Fruit fly (Drosophila melanogaster) whole organism, prepupa: Measurements from ENCODE around the gene tweek.

Source experiments
- Blimp-1 ChIP-seq: fragments of 200-800 bp; sonication (Bioruptor generic); optimal IDR thresholded peaks from 3 replicates; lab custom pipeline; 2017; ENCODE audit warnings: missing biosample characterization, missing genetic modification characterization, mild to moderate bottlenecking, moderate library complexity, missing genetic modification reagents
- CG10631 ChIP-seq: fragments of 200-800 bp; sonication (Bioruptor generic); optimal IDR thresholded peaks from 2 replicates; lab custom pipeline; 2016; ENCODE audit warnings: missing biosample characterization, missing genetic modification characterization
- CG11294 ChIP-seq: fragments of 200-800 bp; sonication (Bioruptor generic); IDR thresholded peaks from 2 replicates; pipeline ENCODE4 v1.3.6; 2022; ENCODE audit warnings: missing biosample characterization, missing genetic modification characterization
- CG11902 ChIP-seq: fragments of 200-800 bp; sonication (Bioruptor generic); optimal IDR thresholded peaks from 3 replicates; lab custom pipeline; 2016; ENCODE audit warnings: missing biosample characterization, missing genetic modification characterization
- CG1621 ChIP-seq: fragments of 200-800 bp; sonication (Bioruptor generic); optimal IDR thresholded peaks from 3 replicates; lab custom pipeline; 2018; ENCODE audit warnings: missing biosample characterization, mild to moderate bottlenecking, missing genetic modification characterization
- CG16779 ChIP-seq: fragments of 200-800 bp; sonication (Bioruptor generic); optimal IDR thresholded peaks from 3 replicates; lab custom pipeline; 2017; ENCODE audit warnings: missing biosample characterization, mild to moderate bottlenecking, missing genetic modification characterization
- CG3032 ChIP-seq: fragments of 200-800 bp; optimal IDR thresholded peaks from 2 replicates; lab custom pipeline; 2019; ENCODE audit warnings: missing biosample characterization, mild to moderate bottlenecking, missing genetic modification characterization, moderate library complexity
- CG31627 ChIP-seq: fragments of 200-800 bp; sonication (Bioruptor generic); optimal IDR thresholded peaks from 3 replicates; lab custom pipeline; 2016; ENCODE audit warnings: missing biosample characterization, missing genetic modification characterization
- CG3919 ChIP-seq: fragments of 200-800 bp; sonication (Bioruptor generic); optimal IDR thresholded peaks from 3 replicates; lab custom pipeline; 2016; ENCODE audit warnings: missing biosample characterization, missing genetic modification characterization
- CG4318 ChIP-seq: fragments of 200-800 bp; sonication (Bioruptor generic); optimal IDR thresholded peaks from 3 replicates; lab custom pipeline; 2017; ENCODE audit warnings: missing biosample characterization, mild to moderate bottlenecking, missing genetic modification characterization
- CG6163 ChIP-seq: fragments of 200-800 bp; sonication (Bioruptor generic); IDR thresholded peaks from 3 replicates; pipeline ENCODE4 v1.3.6; 2022; ENCODE audit warnings: missing biosample characterization, missing genetic modification characterization
- CG6792 ChIP-seq: fragments of 200-800 bp; sonication (Bioruptor generic); optimal IDR thresholded peaks from 3 replicates; lab custom pipeline; 2016; ENCODE audit warnings: missing biosample characterization, missing genetic modification characterization
- CG6808 ChIP-seq: fragments of 200-800 bp; sonication (Bioruptor generic); optimal IDR thresholded peaks from 3 replicates; lab custom pipeline; 2017; ENCODE audit warnings: missing biosample characterization, missing genetic modification characterization, mild to moderate bottlenecking, moderate library complexity, missing genetic modification reagents
- CG6854 ChIP-seq: fragments of 200-800 bp; sonication (Bioruptor generic); optimal IDR thresholded peaks from 2 replicates; lab custom pipeline; 2017; ENCODE audit warnings: missing biosample characterization, mild to moderate bottlenecking, missing genetic modification characterization
- CG7368 ChIP-seq: fragments of 200-800 bp; sonication (Bioruptor generic); optimal IDR thresholded peaks from 3 replicates; lab custom pipeline; 2016; ENCODE audit warnings: missing biosample characterization, missing genetic modification characterization
- CG8119 ChIP-seq: fragments of 200-800 bp; sonication (Bioruptor generic); IDR thresholded peaks from 3 replicates; pipeline ENCODE4 v1.3.6; 2022; ENCODE audit warnings: missing biosample characterization, missing genetic modification characterization
- CG8319 ChIP-seq: fragments of 200-800 bp; sonication (Bioruptor generic); optimal IDR thresholded peaks from 3 replicates; lab custom pipeline; 2016; ENCODE audit warnings: missing biosample characterization, missing genetic modification characterization
- CG9139 ChIP-seq: fragments of 200-800 bp; sonication (Bioruptor generic); optimal IDR thresholded peaks from 3 replicates; lab custom pipeline; 2017; ENCODE audit warnings: missing biosample characterization, mild to moderate bottlenecking, missing genetic modification characterization
- Eip78C ChIP-seq: fragments of 200-800 bp; sonication (Bioruptor generic); peaks from one replicate; lab custom pipeline; 2016; ENCODE audit warnings: missing biosample characterization, missing genetic modification characterization
- Eip93F ChIP-seq: fragments of 200-800 bp; sonication (Bioruptor generic); optimal IDR thresholded peaks from 2 replicates; lab custom pipeline; 2016; ENCODE audit warnings: missing biosample characterization, mild to moderate bottlenecking, missing genetic modification characterization
- Gug ChIP-seq: fragments of 200-800 bp; sonication (Bioruptor generic); IDR thresholded peaks from 2 replicates; pipeline ENCODE4 v1.3.6; 2022; ENCODE audit warnings: missing biosample characterization, missing genetic modification characterization
- Hr38 ChIP-seq: sonication (Bioruptor generic); optimal IDR thresholded peaks from 2 replicates; lab custom pipeline; 2016; ENCODE audit warnings: missing biosample characterization, missing genetic modification characterization
- Hr39 ChIP-seq: fragments of 200-800 bp; sonication (Bioruptor generic); optimal IDR thresholded peaks from 2 replicates; lab custom pipeline; 2016; ENCODE audit warnings: missing biosample characterization, missing genetic modification characterization
- Met ChIP-seq: fragments of 200-800 bp; sonication (Bioruptor generic); optimal IDR thresholded peaks from 3 replicates; lab custom pipeline; 2016; ENCODE audit warnings: missing biosample characterization, missing genetic modification characterization
- Sox14 ChIP-seq: fragments of 200-800 bp; sonication (Bioruptor generic); optimal IDR thresholded peaks from 3 replicates; lab custom pipeline; 2016; ENCODE audit warnings: missing biosample characterization, missing genetic modification characterization
- acj6 ChIP-seq: fragments of 200-800 bp; sonication (Bioruptor generic); optimal IDR thresholded peaks from 3 replicates; lab custom pipeline; 2016; ENCODE audit warnings: missing biosample characterization, missing genetic modification characterization
- cyc ChIP-seq: fragments of 200-800 bp; sonication (Bioruptor generic); optimal IDR thresholded peaks from 3 replicates; lab custom pipeline; 2016; ENCODE audit warnings: missing biosample characterization, missing genetic modification characterization
- dsx ChIP-seq: fragments of 200-800 bp; optimal IDR thresholded peaks from 3 replicates; lab custom pipeline; 2019; ENCODE audit warnings: missing biosample characterization, mild to moderate bottlenecking, missing genetic modification characterization, moderate library complexity; ENCODE audit not compliant: poor library complexity, severe bottlenecking
- eg ChIP-seq: fragments of 200-800 bp; sonication (Bioruptor generic); IDR thresholded peaks from 3 replicates; pipeline ENCODE4 v1.3.6; 2022; ENCODE audit warnings: missing biosample characterization, missing genetic modification characterization
- esn ChIP-seq: fragments of 200-800 bp; sonication (Bioruptor generic); optimal IDR thresholded peaks from 2 replicates; lab custom pipeline; 2016; ENCODE audit warnings: missing biosample characterization, mild to moderate bottlenecking, missing genetic modification characterization, moderate library complexity
- salr ChIP-seq, 2 experiments: fragments of 200-800 bp; sonication (Bioruptor generic); optimal IDR thresholded peaks; 3 replicates each; lab custom pipeline; 2016 to 2018; ENCODE audit warnings: missing biosample characterization in 2 of 2, missing genetic modification characterization in 2 of 2, mild to moderate bottlenecking in 1 of 2
- ss ChIP-seq, 2 experiments: fragments of 200-800 bp; sonication (Bioruptor generic); optimal IDR thresholded peaks; 2 replicates in 1 of 2; 3 replicates in 1 of 2; lab custom pipeline; 2017 to 2018; ENCODE audit warnings: mild to moderate bottlenecking in 2 of 2, missing biosample characterization in 2 of 2, missing genetic modification characterization in 2 of 2, moderate library complexity in 1 of 2
- svp ChIP-seq: fragments of 200-800 bp; sonication (Bioruptor generic); peaks from one replicate; lab custom pipeline; 2016; ENCODE audit warnings: missing biosample characterization, missing genetic modification characterization
- vri ChIP-seq: fragments of 200-800 bp; sonication (Bioruptor generic); optimal IDR thresholded peaks from 3 replicates; lab custom pipeline; 2016; ENCODE audit warnings: missing biosample characterization, mild to moderate bottlenecking, missing genetic modification characterization

tweek gene

dm6 chr2L:16888574-16889376 lies 485 bp downstream of the tweek start:
- no peak for TF ChIP-seq CG8119
- no peak for TF ChIP-seq CG11294 (GFP tag; lab: Robert Waterston, UW)
- peak; percentile 30 for TF ChIP-seq dsx
- TF ChIP-seq ss (GFP tag; optimal IDR thresholded peaks at IDR 0.05; lab: Kevin White, UChicago): peak in 1 of 2 experiments; percentile 42
- no peak for TF ChIP-seq acj6 (GFP tag; lab: Kevin White, UChicago)
- no peak for TF ChIP-seq Gug
- peak; percentile 59 for TF ChIP-seq vri (GFP tag; lab: Kevin White, UChicago)
- TF ChIP-seq CG9139 (GFP tag; lab: Kevin White, UChicago): no peak
- TF ChIP-seq CG3032 (tag; lab: Kevin White, UChicago): no peak
- no peak for TF ChIP-seq Eip93F (GFP tag; lab: Kevin White, UChicago)
- TF ChIP-seq svp: peak; percentile 99
- no peak for TF ChIP-seq CG1621
- no peak for TF ChIP-seq CG31627 (GFP tag; lab: Kevin White, UChicago)
- TF ChIP-seq Eip78C (GFP tag; lab: Kevin White, UChicago): peak; percentile 67
- 0 out of 3 replicates have a peak, but pooled peaks have one; percentile 44 for TF ChIP-seq CG6163
- no peak for TF ChIP-seq salr (GFP tag; optimal IDR thresholded peaks at IDR 0.05; lab: Kevin White, UChicago)
- peak; percentile 2 for TF ChIP-seq Sox14 (GFP tag; lab: Kevin White, UChicago)

dm6 chr2L:16889608-16890007 lies 1.3 kb downstream of the tweek start, which contains the start of gene CG42556:
Gene CG42556 (plus strand): TSS chr2L:16889908.
- no peak for TF ChIP-seq CG6163
- TF ChIP-seq CG7368: no peak
- TF ChIP-seq Blimp-1 (GFP tag; lab: Kevin White, UChicago): no peak
- no peak for TF ChIP-seq CG6808 (GFP tag; lab: Kevin White, UChicago)
- no peak for TF ChIP-seq Eip93F (GFP tag; lab: Kevin White, UChicago)
- TF ChIP-seq CG6854 (GFP tag; lab: Kevin White, UChicago): no peak
- no peak for TF ChIP-seq CG11902
- TF ChIP-seq Hr38: no peak
- TF ChIP-seq Hr39 (GFP tag; lab: Kevin White, UChicago): no peak
- TF ChIP-seq salr (GFP tag; optimal IDR thresholded peaks at IDR 0.05; lab: Kevin White, UChicago): no peak
- no peak for TF ChIP-seq esn

dm6 chr2L:16900373-16900772 lies 12.1 kb downstream of the tweek start, which contains the start of gene CG31805:
Gene CG31805 (minus strand): TSS chr2L:16900473.
- TF ChIP-seq cyc (GFP tag; lab: Kevin White, UChicago): no peak
- no peak for TF ChIP-seq vri (GFP tag; lab: Kevin White, UChicago)
- TF ChIP-seq CG31627 (GFP tag; lab: Kevin White, UChicago): no peak
- TF ChIP-seq CG16779 (tag; lab: Kevin White, UChicago): no peak
- no peak for TF ChIP-seq Met (GFP tag; lab: Kevin White, UChicago)
- TF ChIP-seq CG10631 (GFP tag; lab: Kevin White, UChicago): no peak
- TF ChIP-seq salr (GFP tag; optimal IDR thresholded peaks at IDR 0.05; lab: Kevin White, UChicago): no peak
- no peak for TF ChIP-seq eg

dm6 chr2L:16902003-16902402 lies 13.7 kb downstream of the tweek start, which contains the start of gene CG12288:
Gene CG12288 (minus strand): TSS chr2L:16902218.
- TF ChIP-seq CG8319 (GFP tag; lab: Kevin White, UChicago): no peak
- no peak for TF ChIP-seq CG6792 (GFP tag; lab: Kevin White, UChicago)
- no peak for TF ChIP-seq Met (GFP tag; lab: Kevin White, UChicago)
- no peak for TF ChIP-seq CG3919
- TF ChIP-seq Sox14 (GFP tag; lab: Kevin White, UChicago): no peak
- TF ChIP-seq esn: no peak
- no peak for TF ChIP-seq CG9139 (GFP tag; lab: Kevin White, UChicago)
- no peak for TF ChIP-seq CG4318 (GFP tag; lab: Kevin White, UChicago)
- no peak for TF ChIP-seq CG11902
- TF ChIP-seq, all 60 proteins: peak for 0
